Fruit fly (Drosophila melanogaster): ENCODE results near the gene CG5149.

The CG5149 gene

DNA sequence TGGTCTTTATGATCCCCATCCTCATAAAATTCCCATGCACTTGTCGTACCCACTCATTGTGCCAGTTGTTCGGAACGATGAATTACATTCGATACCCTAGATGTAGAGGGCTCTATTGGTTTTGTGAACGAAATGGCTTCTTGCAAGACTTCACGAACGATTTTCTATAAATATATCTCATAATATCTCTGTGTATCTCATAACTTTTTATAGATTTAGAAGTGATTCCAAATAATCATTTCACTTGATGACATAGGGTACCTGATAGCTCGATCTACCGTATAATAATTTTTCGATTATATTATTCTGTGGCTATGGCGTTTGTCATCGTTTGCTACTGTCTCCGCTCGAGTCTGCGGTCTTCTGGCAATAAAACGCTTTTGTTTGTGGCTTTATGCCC lies 8.9 kb upstream of the CG5149 start (continued):
- peak; percentile 82 for TF ChIP-seq gem (tag; optimal IDR thresholded peaks at IDR 0.05)
- TF ChIP-seq NFAT (GFP tag; IDR thresholded peaks at IDR 0.05), result peak; percentile 51; the same call in 1 of the 2 replicates
- no peak for TF ChIP-seq Doc3 (GFP tag; IDR thresholded peaks at IDR 0.05; ENCODE audit: partially characterized antibody)
- no peak for TF ChIP-seq onecut (GFP tag; IDR thresholded peaks at IDR 0.05)
- TF ChIP-seq CG3281 (GFP tag; optimal IDR thresholded peaks at IDR 0.05), result peak; percentile 67
- TF ChIP-seq cato (GFP tag; optimal IDR thresholded peaks at IDR 0.05; ENCODE audit: borderline replicate concordance), result no peak
- no peak for TF ChIP-seq Usf (GFP tag; optimal IDR thresholded peaks at IDR 0.05)
- TF ChIP-seq CG2202 (tag; optimal IDR thresholded peaks at IDR 0.05), result peak; percentile 16
- TF ChIP-seq tin (GFP tag; optimal IDR thresholded peaks at IDR 0.05), result peak; percentile 51
- TF ChIP-seq corto (GFP tag; optimal IDR thresholded peaks at IDR 0.05), result no peak
- peak; percentile 79 for TF ChIP-seq HLH3B (GFP tag; IDR thresholded peaks at IDR 0.05)
- no peak for TF ChIP-seq CG15601 (tag; optimal IDR thresholded peaks at IDR 0.05)
- no peak for TF ChIP-seq Sry-δ (GFP tag; optimal IDR thresholded peaks at IDR 0.05)
- TF ChIP-seq bowl (GFP tag; IDR thresholded peaks at IDR 0.05), result no peak
- peak; percentile 67 for TF ChIP-seq mam (GFP tag; optimal IDR thresholded peaks at IDR 0.05)
- peak; percentile 41 for TF ChIP-seq CG16815 (GFP tag; optimal IDR thresholded peaks at IDR 0.05)
- no peak for TF ChIP-seq Bdp1 (GFP tag; optimal IDR thresholded peaks at IDR 0.05)
- peak; percentile 67 for TF ChIP-seq CG31441 (GFP tag; IDR thresholded peaks at IDR 0.05)
- TF ChIP-seq CG34422 (GFP tag; IDR thresholded peaks at IDR 0.05), result peak; percentile 77; the same call in 1 of the 3 replicates
- TF ChIP-seq Atf3 (GFP tag; optimal IDR thresholded peaks at IDR 0.05), result no peak
- no peak for TF ChIP-seq psq (GFP tag; optimal IDR thresholded peaks at IDR 0.05)
- no peak for TF ChIP-seq CG12236 (GFP tag; optimal IDR thresholded peaks at IDR 0.05)
- no peak for TF ChIP-seq CG11398 (GFP tag; optimal IDR thresholded peaks at IDR 0.05)
- TF ChIP-seq lbe (GFP tag; optimal IDR thresholded peaks at IDR 0.05), result no peak
- TF ChIP-seq Nf-YA (GFP tag; IDR thresholded peaks at IDR 0.05), result 0 out of 2 replicates have a peak, but pooled peaks have one; percentile 26
- TF ChIP-seq HLH4C (GFP tag; IDR thresholded peaks at IDR 0.05; ENCODE audit: partially characterized antibody), result no peak
- TF ChIP-seq Hmr (GFP tag; optimal IDR thresholded peaks at IDR 0.05), result peak; percentile 66
- peak; percentile 25 for TF ChIP-seq abd-A (tag; optimal IDR thresholded peaks at IDR 0.05)
- TF ChIP-seq CG6683 (GFP tag; optimal IDR thresholded peaks at IDR 0.05), result peak; percentile 33
- peak; percentile 0 to 46 for TF ChIP-seq chif (GFP tag; optimal IDR thresholded peaks at IDR 0.05)
- TF ChIP-seq ERR (GFP tag; optimal IDR thresholded peaks at IDR 0.05), result no peak
- peak; percentile 81 for TF ChIP-seq E2f1 (GFP tag; IDR thresholded peaks at IDR 0.05)
- no peak for TF ChIP-seq NC2α (GFP tag; optimal IDR thresholded peaks at IDR 0.05)
- TF ChIP-seq CG30020 (tag; optimal IDR thresholded peaks at IDR 0.05), result no peak
- peak; percentile 35 for TF ChIP-seq CG13775 (GFP tag; optimal IDR thresholded peaks at IDR 0.05)
- no peak for TF ChIP-seq CG2116 (GFP tag; optimal IDR thresholded peaks at IDR 0.05)
- no peak; the same call in 1 of the 2 replicates for TF ChIP-seq Ravus (GFP tag; IDR thresholded peaks at IDR 0.05)
- no peak for TF ChIP-seq nom (GFP tag; optimal IDR thresholded peaks at IDR 0.05)
- no peak for TF ChIP-seq dimm (GFP tag; IDR thresholded peaks at IDR 0.05)
- TF ChIP-seq GATAe (GFP tag; conservative IDR thresholded peaks at IDR 0.05), result no peak
- peak; percentile 30; the same call in 1 of the 3 replicates for TF ChIP-seq C15 (GFP tag; IDR thresholded peaks at IDR 0.05)
- peak; percentile 66; the same call in 1 of the 2 replicates for TF ChIP-seq Doc2 (GFP tag; IDR thresholded peaks at IDR 0.05)
- peak; percentile 85 for TF ChIP-seq Ptx1 (GFP tag; IDR thresholded peaks at IDR 0.05)
- TF ChIP-seq CG17829 (tag; optimal IDR thresholded peaks at IDR 0.05), result peak; percentile 46
- peak; percentile 51 for TF ChIP-seq tio (GFP tag; optimal IDR thresholded peaks at IDR 0.05)
- peak; percentile 52 for TF ChIP-seq Sox100B (GFP tag; optimal IDR thresholded peaks at IDR 0.05)
- peak; percentile 53; the same call in 1 of the 3 replicates for TF ChIP-seq CG11093 (GFP tag; IDR thresholded peaks at IDR 0.05)
- peak; percentile 41 for TF ChIP-seq CG10654 (GFP tag; optimal IDR thresholded peaks at IDR 0.05)
- peak; percentile 5 for TF ChIP-seq CG9876 (GFP tag; optimal IDR thresholded peaks at IDR 0.05)
- peak; percentile 24 for TF ChIP-seq BtbVII (GFP tag; optimal IDR thresholded peaks at IDR 0.05)
- no peak for TF ChIP-seq nerfin-1 (tag; optimal IDR thresholded peaks at IDR 0.05)

All from whole organism, embryonic.